Worm (Caenorhabditis elegans) whole organism, L4 larva: Measurements from ENCODE around the gene R10D12.7.

Source experiments
- D1046.2 ChIP-seq: fragments of 200-800 bp; sonication (Bioruptor generic); IDR thresholded peaks from 2 replicates; pipeline ENCODE4 v1.3.6; 2022; ENCODE audit warnings: missing genetic modification characterization, missing compliant biosample characterization
- T20F7.1 ChIP-seq: fragments of 200-800 bp; sonication (Bioruptor generic); optimal IDR thresholded peaks from 2 replicates; lab custom pipeline; 2018; ENCODE audit warnings: mild to moderate bottlenecking, missing genetic modification characterization, missing compliant biosample characterization
- Y75B8A.6 ChIP-seq: fragments of 200-800 bp; sonication (Bioruptor generic); IDR thresholded peaks from 2 replicates; pipeline ENCODE4 v1.3.6; 2022; ENCODE audit warnings: missing genetic modification reagents, missing genetic modification characterization, missing compliant biosample characterization
- ZK546.5 ChIP-seq, 2 experiments: sonication (generic microtip); optimal IDR thresholded peaks; 2 replicates each; lab custom pipeline; 2017; ENCODE audit warnings: missing biosample characterization in 2 of 2, missing genetic modification characterization in 2 of 2
- aha-1 ChIP-seq: fragments of 150-350 bp; peaks from one replicate; lab custom pipeline; 2014; ENCODE audit warnings: missing biosample characterization, missing genetic modification characterization
- arid-1 ChIP-seq: fragments of 200-800 bp; sonication (Bioruptor generic); conservative IDR thresholded peaks from 2 replicates; pipeline ENCODE4 v1.3.6; 2022; ENCODE audit warnings: missing genetic modification reagents, missing genetic modification characterization, missing compliant biosample characterization
- ceh-20 ChIP-seq: fragments of 200-800 bp; sonication (Bioruptor generic); IDR thresholded peaks from 2 replicates; pipeline ENCODE4 v1.3.6; 2022; ENCODE audit warnings: missing genetic modification reagents, missing genetic modification characterization, missing compliant biosample characterization
- ceh-28 ChIP-seq: fragments of 150-350 bp; optimal IDR thresholded peaks from 2 replicates; lab custom pipeline; 2014; ENCODE audit warnings: missing biosample characterization, missing genetic modification reagents, missing genetic modification characterization
- daf-12 ChIP-seq: fragments of 150-350 bp; optimal IDR thresholded peaks from 2 replicates; lab custom pipeline; 2014; ENCODE audit warnings: missing biosample characterization, missing genetic modification reagents, missing genetic modification characterization
- daf-16 ChIP-seq, 3 experiments: sonication (generic microtip); optimal IDR thresholded peaks; 2 replicates each; lab custom pipeline; 2016 to 2017; ENCODE audit warnings: missing genetic modification characterization in 3 of 3, missing genetic modification reagents in 3 of 3, mild to moderate bottlenecking in 2 of 3, missing compliant biosample characterization in 2 of 3, missing biosample characterization in 1 of 3, moderate library complexity in 1 of 3
- daf-8 ChIP-seq: fragments of 200-800 bp; sonication (Bioruptor generic); IDR thresholded peaks from 2 replicates; pipeline ENCODE4 v1.3.6; 2022; ENCODE audit warnings: missing genetic modification characterization, missing compliant biosample characterization
- dmd-6 ChIP-seq: fragments of 200-800 bp; sonication (Bioruptor generic); IDR thresholded peaks from 2 replicates; pipeline ENCODE4 v1.3.6; 2022; ENCODE audit warnings: missing genetic modification reagents, missing genetic modification characterization, missing compliant biosample characterization
- dmd-8 ChIP-seq: fragments of 200-800 bp; sonication (Bioruptor generic); IDR thresholded peaks from 2 replicates; pipeline ENCODE4 v1.3.6; 2022; ENCODE audit warnings: missing genetic modification characterization, missing compliant biosample characterization
- dmd-9 ChIP-seq: fragments of 200-800 bp; sonication (Bioruptor generic); IDR thresholded peaks from 2 replicates; pipeline ENCODE4 v1.3.6; 2022; ENCODE audit warnings: missing genetic modification reagents, missing genetic modification characterization, missing compliant biosample characterization
- dpl-1 ChIP-seq: fragments of 150-350 bp; optimal IDR thresholded peaks from 2 replicates; lab custom pipeline; 2014; ENCODE audit warnings: missing biosample characterization, missing genetic modification reagents, missing genetic modification characterization
- duxl-1 ChIP-seq: sonication (generic microtip); optimal IDR thresholded peaks from 2 replicates; lab custom pipeline; 2016; ENCODE audit warnings: mild to moderate bottlenecking, missing genetic modification characterization, moderate library complexity, missing compliant biosample characterization; ENCODE audit not compliant: poor library complexity
- dve-1 ChIP-seq: sonication (generic microtip); optimal IDR thresholded peaks from 2 replicates; lab custom pipeline; 2017; ENCODE audit warnings: antibody characterized with exemption, mild to moderate bottlenecking, missing genetic modification characterization, missing compliant biosample characterization; ENCODE audit not compliant: insufficient read depth
- egl-43 ChIP-seq: fragments of 200-800 bp; sonication (Bioruptor generic); IDR thresholded peaks from 2 replicates; pipeline ENCODE4 v1.3.6; 2022; ENCODE audit warnings: missing genetic modification reagents, missing genetic modification characterization, missing compliant biosample characterization
- fkh-10 ChIP-seq: fragments of 150-350 bp; optimal IDR thresholded peaks from 2 replicates; lab custom pipeline; 2014; ENCODE audit warnings: missing biosample characterization, missing genetic modification reagents, missing genetic modification characterization
- hif-1 ChIP-seq, 2 experiments: sonication (generic microtip); optimal IDR thresholded peaks; 2 replicates each; lab custom pipeline; 2016 to 2017; ENCODE audit warnings: missing compliant biosample characterization in 2 of 2, missing genetic modification characterization in 2 of 2, missing genetic modification reagents in 2 of 2, missing genotype in 2 of 2, mild to moderate bottlenecking in 1 of 2
- hlh-11 ChIP-seq: fragments of 200-800 bp; sonication (Bioruptor generic); optimal IDR thresholded peaks from 2 replicates; lab custom pipeline; 2018; ENCODE audit warnings: mild to moderate bottlenecking, missing genetic modification characterization, missing compliant biosample characterization
- hlh-30 ChIP-seq: sonication (generic microtip); optimal IDR thresholded peaks from 2 replicates; lab custom pipeline; 2017; ENCODE audit warnings: antibody characterized with exemption, mild to moderate bottlenecking, missing genetic modification characterization, missing compliant biosample characterization; ENCODE audit not compliant: insufficient read depth
- lim-7 ChIP-seq: fragments of 200-800 bp; sonication (Bioruptor generic); IDR thresholded peaks from 2 replicates; pipeline ENCODE4 v1.3.6; 2022; ENCODE audit warnings: missing genetic modification characterization, missing compliant biosample characterization
- lin-29 ChIP-seq: fragments of 200-800 bp; sonication (Bioruptor generic); IDR thresholded peaks from 2 replicates; pipeline ENCODE4 v1.3.6; 2022; ENCODE audit warnings: missing genetic modification reagents, missing genetic modification characterization, missing compliant biosample characterization
- lir-3 ChIP-seq: sonication (generic microtip); optimal IDR thresholded peaks from 2 replicates; lab custom pipeline; 2016; ENCODE audit warnings: mild to moderate bottlenecking, missing genetic modification characterization, missing compliant biosample characterization
- lsy-2 ChIP-seq, 2 experiments: fragments of 150-350 bp in 1 of 2; sonication (generic microtip) in 1 of 2; optimal IDR thresholded peaks; 2 replicates each; lab custom pipeline; 2014 to 2017; ENCODE audit warnings: missing biosample characterization in 2 of 2, missing genetic modification characterization in 2 of 2
- mdl-1 ChIP-seq, 2 experiments: fragments of 150-350 bp in 1 of 2; sonication (generic microtip) in 1 of 2; optimal IDR thresholded peaks; 2 replicates each; lab custom pipeline; 2014 to 2017; ENCODE audit warnings: missing biosample characterization in 2 of 2, missing genetic modification characterization in 2 of 2
- mdt-29 ChIP-seq: fragments of 200-800 bp; sonication (Bioruptor generic); IDR thresholded peaks from 2 replicates; pipeline ENCODE4 v1.3.6; 2022; ENCODE audit warnings: missing genetic modification reagents, missing genetic modification characterization, missing compliant biosample characterization
- mep-1 ChIP-seq: fragments of 150-350 bp; sonication (generic microtip); optimal IDR thresholded peaks from 3 replicates; lab custom pipeline; 2014; ENCODE audit warnings: missing biosample characterization, missing genetic modification characterization
- mes-2 ChIP-seq: sonication (generic microtip); optimal IDR thresholded peaks from 2 replicates; lab custom pipeline; 2016; ENCODE audit warnings: missing genotype, mild to moderate bottlenecking, missing genetic modification characterization, missing compliant biosample characterization; ENCODE audit not compliant: poor library complexity, severe bottlenecking
- nhr-102 ChIP-seq: sonication (generic microtip); optimal IDR thresholded peaks from 2 replicates; lab custom pipeline; 2016; ENCODE audit warnings: mild to moderate bottlenecking, missing genetic modification characterization, moderate library complexity, missing compliant biosample characterization
- nhr-111 ChIP-seq: fragments of 200-800 bp; sonication (Bioruptor generic); optimal IDR thresholded peaks from 2 replicates; lab custom pipeline; 2018; ENCODE audit warnings: mild to moderate bottlenecking, missing genetic modification characterization, missing compliant biosample characterization
- nhr-237 ChIP-seq: sonication (generic microtip); optimal IDR thresholded peaks from 2 replicates; lab custom pipeline; 2017; ENCODE audit warnings: missing biosample characterization, missing genetic modification characterization
- nhr-28 ChIP-seq: fragments of 150-350 bp; optimal IDR thresholded peaks from 2 replicates; lab custom pipeline; 2014; ENCODE audit warnings: missing biosample characterization, missing genetic modification characterization
- nhr-41 ChIP-seq: fragments of 200-800 bp; sonication (Bioruptor generic); IDR thresholded peaks from 2 replicates; pipeline ENCODE4 v1.3.6; 2022; ENCODE audit warnings: missing genetic modification reagents, missing genetic modification characterization, missing compliant biosample characterization
- nhr-42 ChIP-seq: fragments of 200-800 bp; sonication (Bioruptor generic); IDR thresholded peaks from 2 replicates; pipeline ENCODE4 v1.3.6; 2022; ENCODE audit warnings: missing genetic modification characterization, missing compliant biosample characterization
- nhr-77 ChIP-seq: fragments of 150-350 bp; optimal IDR thresholded peaks from 2 replicates; lab custom pipeline; 2014; ENCODE audit warnings: missing biosample characterization, missing genetic modification characterization
- pha-4 ChIP-seq, 2 experiments: fragments of 150-350 bp in 1 of 2; fragments of 200-800 bp in 1 of 2; sonication (Bioruptor generic) in 1 of 2; IDR thresholded peaks in 1 of 2; optimal IDR thresholded peaks in 1 of 2; 2 replicates each; pipeline versions ENCODE4 v1.3.6 to Lab custom; 2014 to 2022; ENCODE audit warnings: missing genetic modification characterization in 2 of 2, missing genetic modification reagents in 2 of 2, missing biosample characterization in 1 of 2, missing compliant biosample characterization in 1 of 2
- rbr-2 ChIP-seq: sonication (generic microtip); optimal IDR thresholded peaks from 2 replicates; lab custom pipeline; 2016; ENCODE audit warnings: missing genotype, missing genetic modification characterization, missing compliant biosample characterization
- snpc-4 ChIP-seq: fragments of 150-350 bp; optimal IDR thresholded peaks from 2 replicates; lab custom pipeline; 2014; ENCODE audit warnings: missing biosample characterization, missing genetic modification characterization
- spr-3 ChIP-seq: fragments of 200-800 bp; sonication (Bioruptor generic); optimal IDR thresholded peaks from 2 replicates; lab custom pipeline; 2018; ENCODE audit warnings: mild to moderate bottlenecking, missing genetic modification characterization, missing compliant biosample characterization
- zfp-2 ChIP-seq: sonication (generic microtip); optimal IDR thresholded peaks from 2 replicates; lab custom pipeline; 2016; ENCODE audit warnings: mild to moderate bottlenecking, missing genetic modification characterization, missing compliant biosample characterization
- zfp-3 ChIP-seq: fragments of 200-800 bp; sonication (Bioruptor generic); conservative IDR thresholded peaks from 2 replicates; pipeline ENCODE4 v1.3.6; 2022; ENCODE audit warnings: missing genetic modification reagents, missing genetic modification characterization, missing compliant biosample characterization

Gene R10D12.7

ce11 chrV:13907557-13908104 is 42.2 kb upstream of the R10D12.7 start (continued):
- TF ChIP-seq mdt-29 (GFP tag; lab: Robert Waterston, UW) (peak; percentile 69; the same call in 1 of the 2 replicates), zfp-3 (GFP tag; lab: Robert Waterston, UW) (peak; percentile 98), hlh-30 (tag; lab: Kevin White, UChicago) (peak; percentile 4), daf-12 (tag; lab: Kevin White, UChicago) (no peak), hlh-11 (tag; lab: Kevin White, UChicago) (peak; percentile 70), egl-43 (GFP tag; lab: Robert Waterston, UW) (peak; percentile 73), zfp-2 (tag; lab: Kevin White, UChicago) (no peak), mdl-1 (tag; optimal IDR thresholded peaks at IDR 0.05; lab: Kevin White, UChicago) (peak in 1 of 2 experiments; percentile 22), lsy-2 (tag; optimal IDR thresholded peaks at IDR 0.05; lab: Kevin White, UChicago) (peak; percentile 69 to 72), pha-4 (GFP tag; IDR thresholded peaks at IDR 0.05; lab: Robert Waterston, UW) (peak; percentile 37), pha-4 (tag; optimal IDR thresholded peaks at IDR 0.05; lab: Kevin White, UChicago) (no peak), snpc-4 (tag; lab: Kevin White, UChicago) (no peak), lim-7 (GFP tag; lab: Robert Waterston, UW) (no peak), mep-1 (tag; lab: Kevin White, UChicago) (peak; percentile 94), arid-1 (GFP tag; lab: Robert Waterston, UW) (peak; percentile 50; the same call in 1 of the 2 replicates), ZK546.5 (tag; optimal IDR thresholded peaks at IDR 0.05; lab: Kevin White, UChicago) (no peak), nhr-77 (peak; percentile 89), dmd-9 (no peak; the same call in none of the 2 replicates), dmd-8 (GFP tag; lab: Robert Waterston, UW) (peak; percentile 69), dpl-1 (GFP tag; lab: Kevin White, UChicago) (no peak), duxl-1 (tag; lab: Kevin White, UChicago) (peak; percentile 65), lir-3 (tag; lab: Kevin White, UChicago) (no peak), D1046.2 (peak; percentile 79; the same call in 1 of the 2 replicates), spr-3 (GFP tag; lab: Kevin White, UChicago) (peak; percentile 32), nhr-102 (tag; lab: Kevin White, UChicago) (peak; percentile 70), nhr-237 (tag; lab: Kevin White, UChicago) (no peak), ceh-20 (GFP tag; lab: Robert Waterston, UW) (no peak), hif-1 (tag; optimal IDR thresholded peaks at IDR 0.05; lab: Kevin White, UChicago) (peak in 1 of 2 experiments; percentile 39), aha-1 (tag; lab: Kevin White, UChicago) (peak; percentile 91), daf-8 (GFP tag; lab: Robert Waterston, UW) (no peak), nhr-28 (tag; lab: Kevin White, UChicago) (peak; percentile 48), T20F7.1 (peak; percentile 75), rbr-2 (tag; lab: Kevin White, UChicago) (no peak), mes-2 (tag; lab: Kevin White, UChicago) (peak; percentile 52), dve-1 (tag; lab: Kevin White, UChicago) (peak; percentile 28), Y75B8A.6 (peak; percentile 85), fkh-10 (no peak), nhr-42 (GFP tag; lab: Robert Waterston, UW) (peak; percentile 27; the same call in 1 of the 2 replicates), ceh-28 (no peak), nhr-41 (GFP tag; lab: Robert Waterston, UW) (peak; percentile 42; the same call in 1 of the 2 replicates), dmd-6 (GFP tag; lab: Robert Waterston, UW) (peak; percentile 56), daf-16 (GFP tag; optimal IDR thresholded peaks at IDR 0.05; lab: Kevin White, UChicago) (peak in 1 of 2 experiments; percentile 1), daf-16 (tag; optimal IDR thresholded peaks at IDR 0.05; lab: Kevin White, UChicago) (peak; percentile 18), lin-29 (GFP tag; lab: Robert Waterston, UW) (no peak), nhr-111 (GFP tag; lab: Kevin White, UChicago) (no peak)
